Fruit fly (Drosophila melanogaster): ENCODE data around the gene mRpS24.

The mRpS24 gene

DNA sequence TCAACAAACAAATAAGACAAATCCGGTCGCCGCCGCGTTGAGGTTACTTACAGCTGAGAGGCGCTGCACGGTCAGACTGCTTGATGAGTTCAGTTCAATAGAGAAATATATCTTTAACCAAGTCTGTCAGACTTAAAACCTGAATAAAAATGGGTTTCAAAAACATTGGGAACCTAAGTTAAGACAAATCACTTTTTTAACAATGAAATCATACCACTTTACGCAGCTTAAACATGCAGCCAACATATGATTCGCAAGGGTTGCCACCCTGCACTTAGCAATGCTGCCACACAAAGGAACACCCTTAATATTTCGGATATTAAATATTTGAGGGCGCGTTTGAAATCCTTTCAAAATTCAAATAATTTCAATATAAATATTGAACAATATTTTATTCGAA is 25.3 kb upstream of the mRpS24 start, which contains the start of gene CG5515 (continued):
- TF ChIP-seq so (GFP tag; IDR thresholded peaks at IDR 0.05) (peak; percentile 79; the same call in 1 of the 3 replicates), esg (GFP tag; conservative IDR thresholded peaks at IDR 0.05) (peak; percentile 87), PHDP (tag; optimal IDR thresholded peaks at IDR 0.05) (peak; percentile 86), ewg (GFP tag; optimal IDR thresholded peaks at IDR 0.05) (peak; percentile 62), CG4424 (GFP tag; optimal IDR thresholded peaks at IDR 0.05) (peak; percentile 68), CG11723 (GFP tag; optimal IDR thresholded peaks at IDR 0.05) (peak; percentile 51), pnt (GFP tag; optimal IDR thresholded peaks at IDR 0.05) (peak; percentile 68), HLH3B (GFP tag; IDR thresholded peaks at IDR 0.05) (peak; percentile 84), Fer3 (tag; optimal IDR thresholded peaks at IDR 0.05) (peak; percentile 48), bsh (GFP tag; optimal IDR thresholded peaks at IDR 0.05) (peak in 1 of 2 experiments; percentile 68), Ssrp (tag; optimal IDR thresholded peaks at IDR 0.05) (peak; percentile 86), zen (tag; optimal IDR thresholded peaks at IDR 0.05) (peak; percentile 79), ftz-f1 (GFP tag; optimal IDR thresholded peaks at IDR 0.05) (no peak), CG3065 (GFP tag; optimal IDR thresholded peaks at IDR 0.05) (no peak), Hey (tag; optimal IDR thresholded peaks at IDR 0.05) (no peak), CG18011 (GFP tag; optimal IDR thresholded peaks at IDR 0.05) (peak; percentile 66), ssp (GFP tag; IDR thresholded peaks at IDR 0.05) (peak; percentile 80), CG33557 (GFP tag; optimal IDR thresholded peaks at IDR 0.05) (peak; percentile 36), CG15269 (tag; optimal IDR thresholded peaks at IDR 0.05) (peak; percentile 76), gfzf (GFP tag; optimal IDR thresholded peaks at IDR 0.05) (peak; percentile 42), CG11560 (tag; IDR thresholded peaks at IDR 0.05) (peak; percentile 64; the same call in 2 of the 3 replicates), sna (GFP tag; IDR thresholded peaks at IDR 0.05; ENCODE audit: partially characterized antibody) (peak; percentile 91), onecut (GFP tag; IDR thresholded peaks at IDR 0.05) (peak; percentile 77), chif (GFP tag; optimal IDR thresholded peaks at IDR 0.05) (peak; percentile 73 to 79), repo (GFP tag; optimal IDR thresholded peaks at IDR 0.05) (peak; percentile 54), insv (GFP tag; optimal IDR thresholded peaks at IDR 0.05) (no peak), fd3F (GFP tag; optimal IDR thresholded peaks at IDR 0.05) (peak; percentile 68), CG17186 (GFP tag; optimal IDR thresholded peaks at IDR 0.05) (no peak), Gug (GFP tag; IDR thresholded peaks at IDR 0.05) (peak; percentile 27; the same call in 1 of the 4 replicates), CG14860 (GFP tag; IDR thresholded peaks at IDR 0.05; ENCODE audit: partially characterized antibody) (peak; percentile 80), dan (GFP tag; IDR thresholded peaks at IDR 0.05) (no peak), fu2 (GFP tag; optimal IDR thresholded peaks at IDR 0.05) (peak; percentile 87), da (GFP tag; optimal IDR thresholded peaks at IDR 0.05) (peak; percentile 44), Meics (GFP tag; optimal IDR thresholded peaks at IDR 0.05) (peak; percentile 58), hkb (optimal IDR thresholded peaks at IDR 0.05) (peak; percentile 57), hkb (GFP tag; IDR thresholded peaks at IDR 0.05) (peak; percentile 66), CG2120 (GFP tag; optimal IDR thresholded peaks at IDR 0.05) (peak; percentile 91), MTF-1 (GFP tag; optimal IDR thresholded peaks at IDR 0.05; ENCODE audit: borderline replicate concordance) (no peak), CG9797 (GFP tag; optimal IDR thresholded peaks at IDR 0.05) (peak; percentile 46), Bgb (GFP tag; IDR thresholded peaks at IDR 0.05; ENCODE audit: partially characterized antibody) (peak; percentile 77), CG18619 (GFP tag; optimal IDR thresholded peaks at IDR 0.05) (peak; percentile 65), vfl (GFP tag; optimal IDR thresholded peaks at IDR 0.05) (peak; percentile 47), CG31224 (GFP tag; IDR thresholded peaks at IDR 0.05) (peak; percentile 47; the same call in 1 of the 2 replicates), CG2202 (tag; optimal IDR thresholded peaks at IDR 0.05) (no peak), lilli (GFP tag; optimal IDR thresholded peaks at IDR 0.05) (peak; percentile 88), Adf1 (GFP tag; IDR thresholded peaks at IDR 0.05) (peak; percentile 65), bbx (GFP tag; IDR thresholded peaks at IDR 0.05; ENCODE audit: partially characterized antibody) (peak; percentile 53; the same call in 1 of the 2 replicates), gcm (GFP tag; optimal IDR thresholded peaks at IDR 0.05) (no peak), CG9215 (GFP tag; IDR thresholded peaks at IDR 0.05) (peak; percentile 64), Nf-YB (GFP tag; optimal IDR thresholded peaks at IDR 0.05) (no peak)
